Worm (Caenorhabditis elegans): Measurements from ENCODE around the gene Y70C5A.3.

Gene Y70C5A.3

DNA sequence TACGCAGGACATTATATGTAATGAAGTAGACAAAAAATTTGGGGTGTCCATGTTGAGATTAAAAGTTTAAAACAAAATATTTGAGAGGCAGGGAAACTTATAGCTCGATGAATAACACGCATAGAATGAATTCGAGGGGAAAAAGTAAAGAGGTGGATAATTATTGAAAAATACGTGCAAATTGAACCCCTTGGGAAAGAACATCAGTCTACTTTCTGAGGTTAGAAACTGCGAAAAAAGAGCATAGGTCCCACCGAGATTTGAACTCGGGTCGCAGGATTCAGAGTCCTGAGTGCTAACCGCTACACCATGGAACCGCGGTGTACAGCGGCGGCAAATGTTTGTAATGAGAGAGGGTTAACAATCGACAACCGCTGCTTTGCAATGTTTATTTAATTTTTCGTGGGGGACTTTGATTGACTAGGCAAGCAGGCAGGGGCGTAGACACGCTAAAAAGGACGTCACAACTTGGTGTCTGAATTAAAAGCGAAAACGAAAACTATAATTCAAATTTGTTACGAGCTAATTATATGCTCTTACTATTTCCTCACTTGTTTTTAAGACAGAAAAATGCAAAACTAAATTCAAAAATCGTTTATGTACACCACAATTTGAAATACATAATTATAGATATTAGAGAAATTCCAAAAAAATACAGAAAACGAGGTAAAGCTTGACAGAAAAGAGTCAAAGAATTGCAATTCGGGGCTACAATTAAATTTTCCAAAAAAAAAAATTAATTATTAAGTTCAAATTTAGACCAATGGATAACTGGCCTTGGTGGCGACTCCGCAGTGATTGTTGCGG, 28.5 kb downstream of the Y70C5A.3 start, which contains the start of gene srh-269 (continued):
- peak; percentile 13 for TF ChIP-seq crh-2 (tag; optimal IDR thresholded peaks at IDR 0.05)
- TF ChIP-seq R02D3.7 (tag; optimal IDR thresholded peaks at IDR 0.05), result no peak
- TF ChIP-seq lin-13 (GFP tag; optimal IDR thresholded peaks at IDR 0.05), result peak; percentile 52
- TF ChIP-seq egl-27 (tag; optimal IDR thresholded peaks at IDR 0.05), result no peak
- no peak for TF ChIP-seq sem-4 (tag; optimal IDR thresholded peaks at IDR 0.05)
- peak; percentile 90 for TF ChIP-seq ama-1 (optimal IDR thresholded peaks at IDR 0.05)

- TF ChIP-seq ama-1 (optimal IDR thresholded peaks at IDR 0.05) (no peak), lsy-2 (tag; optimal IDR thresholded peaks at IDR 0.05) (no peak), nhr-6 (tag; optimal IDR thresholded peaks at IDR 0.05) (no peak), nhr-12 (tag; optimal IDR thresholded peaks at IDR 0.05) (no peak), crh-2 (tag; optimal IDR thresholded peaks at IDR 0.05) (no peak), egl-27 (tag; optimal IDR thresholded peaks at IDR 0.05) (no peak)
Measured at ce11 chrV:16589488-16589887, 31.2 kb downstream of the Y70C5A.3 start.

DNA sequence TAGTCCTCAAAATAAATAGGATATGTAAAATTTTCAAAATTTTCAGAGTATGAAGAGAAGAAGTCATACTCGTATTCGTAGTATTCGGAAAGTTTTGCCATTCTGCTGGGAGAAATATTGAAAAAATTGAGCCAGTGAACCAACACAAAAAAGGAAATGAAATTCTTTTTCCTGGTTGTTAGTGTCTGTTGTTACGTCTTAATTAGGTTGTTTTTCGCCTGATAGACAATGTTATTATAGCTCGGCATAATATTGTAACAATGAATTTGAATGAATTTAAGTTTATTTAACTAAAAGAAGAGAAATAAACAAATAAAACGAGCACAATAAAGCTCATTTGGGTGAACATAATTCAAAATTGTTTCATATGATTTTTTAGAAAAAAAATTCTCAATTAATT, 32.3 kb downstream of the Y70C5A.3 start, which contains the start of gene srw-73:
TSS of gene srw-73 (minus strand) at position 101 of the 400 bp plus-strand sequence.
- TF ChIP-seq peb-1 (tag; optimal IDR thresholded peaks at IDR 0.05) (no peak), snpc-4 (tag; optimal IDR thresholded peaks at IDR 0.05) (no peak), nhr-77 (tag; optimal IDR thresholded peaks at IDR 0.05) (no peak), nhr-6 (tag; optimal IDR thresholded peaks at IDR 0.05) (no peak), nhr-12 (tag; optimal IDR thresholded peaks at IDR 0.05) (no peak)

- no peak for TF ChIP-seq ztf-1 (GFP tag; conservative IDR thresholded peaks at IDR 0.05)
- TF ChIP-seq C34F6.9 (tag; optimal IDR thresholded peaks at IDR 0.05), result no peak
Measured at ce11 chrV:16582973-16583372, 37.8 kb downstream of the Y70C5A.3 start, which contains the start of gene str-150. str-150 (plus strand) TSS chrV:16583273.

- TF ChIP-seq sem-4 (tag; optimal IDR thresholded peaks at IDR 0.05), result no peak
- no peak for TF ChIP-seq mab-5 (tag; optimal IDR thresholded peaks at IDR 0.05)
Measured at ce11 chrV:16581061-16581460, 39.7 kb downstream of the Y70C5A.3 start.

DNA sequence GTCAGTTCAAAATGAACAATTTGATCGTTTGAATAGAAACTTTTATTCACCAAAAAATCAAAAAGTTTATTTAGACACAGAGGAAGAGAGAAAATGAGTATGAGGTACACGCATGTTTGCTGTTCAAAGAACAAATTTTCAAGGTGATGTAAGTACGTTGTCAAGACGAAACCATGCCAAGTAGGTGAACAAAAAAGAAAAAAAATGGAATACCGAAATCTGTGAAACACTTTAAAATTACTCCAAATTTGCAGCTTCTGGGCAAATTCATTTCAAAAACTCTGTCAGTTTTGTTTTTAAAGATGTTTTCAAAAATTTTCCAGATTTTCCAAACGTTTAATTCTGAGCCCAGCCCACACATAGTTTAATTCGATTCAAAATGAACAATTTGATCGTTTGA, 40.3 kb downstream of the Y70C5A.3 start, which contains the start of gene nhr-271:
TSS of gene nhr-271 (minus strand) at position 101 of the 400 bp plus-strand sequence.
- TF ChIP-seq sma-3 (GFP tag; optimal IDR thresholded peaks at IDR 0.05) (no peak), lin-39 (tag; optimal IDR thresholded peaks at IDR 0.05) (no peak), skn-1 (tag; optimal IDR thresholded peaks at IDR 0.05) (no peak), nhr-21 (tag; optimal IDR thresholded peaks at IDR 0.05) (no peak), dmd-4 (tag; optimal IDR thresholded peaks at IDR 0.05) (no peak), ama-1 (optimal IDR thresholded peaks at IDR 0.05) (no peak), ztf-1 (GFP tag; conservative IDR thresholded peaks at IDR 0.05) (no peak), aly-2 (tag; optimal IDR thresholded peaks at IDR 0.05) (no peak), lin-13 (GFP tag; optimal IDR thresholded peaks at IDR 0.05) (no peak)

- TF ChIP-seq snpc-4 (tag; optimal IDR thresholded peaks at IDR 0.05) (no peak), nhr-10 (tag; optimal IDR thresholded peaks at IDR 0.05) (no peak), blmp-1 (tag; optimal IDR thresholded peaks at IDR 0.05; ENCODE audit: insufficient read depth) (no peak), elt-1 (tag; optimal IDR thresholded peaks at IDR 0.05) (no peak), ztf-1 (GFP tag; conservative IDR thresholded peaks at IDR 0.05) (no peak), aly-2 (tag; optimal IDR thresholded peaks at IDR 0.05) (no peak), skn-1 (tag; optimal IDR thresholded peaks at IDR 0.05) (no peak), fos-1 (tag; optimal IDR thresholded peaks at IDR 0.05) (no peak)
Measured at ce11 chrV:16575900-16576299, 44.8 kb downstream of the Y70C5A.3 start, which contains the start of gene str-151. str-151 (plus strand) TSS chrV:16576200.

DNA sequence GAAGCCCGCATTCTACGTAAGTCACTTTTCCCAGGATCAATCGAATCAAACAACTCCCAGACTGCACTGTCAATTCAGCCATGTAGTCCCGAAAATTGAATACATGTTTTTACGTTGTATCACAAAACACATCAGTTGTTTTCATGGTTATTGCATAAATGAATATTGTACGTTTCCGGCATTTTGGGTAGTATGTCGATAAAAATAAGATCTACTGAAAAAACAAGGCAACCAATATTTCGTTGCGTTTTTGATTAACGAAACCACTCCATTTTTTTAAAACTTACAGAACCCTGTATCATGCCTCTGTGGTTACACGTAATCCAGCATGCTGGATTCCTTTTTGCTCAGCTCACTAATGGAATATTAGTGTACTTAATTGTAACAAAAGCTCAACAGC, 47.6 kb downstream of the Y70C5A.3 start, which contains the start of gene str-149:
TSS of gene str-149 (plus strand) at position 301 of the 400 bp plus-strand sequence.
- TF ChIP-seq dmd-4 (tag; optimal IDR thresholded peaks at IDR 0.05) (no peak), egl-27 (tag; optimal IDR thresholded peaks at IDR 0.05) (no peak), nhr-237 (tag; optimal IDR thresholded peaks at IDR 0.05) (no peak), ceh-16 (tag; optimal IDR thresholded peaks at IDR 0.05) (no peak), mab-5 (tag; optimal IDR thresholded peaks at IDR 0.05) (no peak), lin-13 (GFP tag; optimal IDR thresholded peaks at IDR 0.05) (no peak), sma-9 (GFP tag; optimal IDR thresholded peaks at IDR 0.05) (no peak), sma-9 (tag; optimal IDR thresholded peaks at IDR 0.05) (no peak), aly-2 (tag; optimal IDR thresholded peaks at IDR 0.05) (no peak), elt-3 (tag; optimal IDR thresholded peaks at IDR 0.05) (no peak), R02D3.7 (tag; optimal IDR thresholded peaks at IDR 0.05) (no peak), snpc-4 (tag; optimal IDR thresholded peaks at IDR 0.05) (no peak), alr-1 (tag; optimal IDR thresholded peaks at IDR 0.05) (no peak), F13H6.1 (tag; optimal IDR thresholded peaks at IDR 0.05) (no peak), mdl-1 (tag; optimal IDR thresholded peaks at IDR 0.05) (no peak), nhr-11 (tag; optimal IDR thresholded peaks at IDR 0.05) (no peak), fos-1 (tag; optimal IDR thresholded peaks at IDR 0.05) (no peak), Y55F3AM.14 (GFP tag; optimal IDR thresholded peaks at IDR 0.05) (no peak), lin-11 (tag; optimal IDR thresholded peaks at IDR 0.05) (no peak), mbf-1 (tag; optimal IDR thresholded peaks at IDR 0.05) (no peak)
